Fruit fly (Drosophila melanogaster) whole organism, adult: ENCODE data around the gene CG43051.

ENCODE experiments used
- CG12768 ChIP-seq: fragments of 200-800 bp; sonication (Bioruptor generic); optimal IDR thresholded peaks from 2 replicates; lab custom pipeline; 2017; ENCODE audit warnings: missing biosample characterization, missing genetic modification characterization, mild to moderate bottlenecking, moderate library complexity, missing genetic modification reagents
- CG14711 ChIP-seq: fragments of 200-800 bp; sonication (Bioruptor generic); optimal IDR thresholded peaks from 2 replicates; lab custom pipeline; 2018; ENCODE audit warnings: missing biosample characterization, mild to moderate bottlenecking, missing genetic modification characterization, moderate library complexity
- CG1620 ChIP-seq: fragments of 200-800 bp; sonication (Bioruptor generic); optimal IDR thresholded peaks from 2 replicates; lab custom pipeline; 2016; ENCODE audit warnings: missing biosample characterization, missing genetic modification characterization
- CG5204 ChIP-seq: fragments of 200-800 bp; sonication (Bioruptor generic); optimal IDR thresholded peaks from 2 replicates; lab custom pipeline; 2016; ENCODE audit warnings: missing biosample characterization, missing genetic modification characterization
- CG7045 ChIP-seq: fragments of 200-800 bp; sonication (Bioruptor generic); optimal IDR thresholded peaks from 2 replicates; lab custom pipeline; 2017; ENCODE audit warnings: missing biosample characterization, mild to moderate bottlenecking, missing genetic modification characterization
- CG7101 ChIP-seq: fragments of 200-800 bp; sonication (Bioruptor generic); optimal IDR thresholded peaks from 2 replicates; lab custom pipeline; 2018; ENCODE audit warnings: missing biosample characterization, mild to moderate bottlenecking, missing genetic modification characterization, moderate library complexity
- Clk ChIP-seq: fragments of 200-800 bp; sonication (Bioruptor generic); optimal IDR thresholded peaks from 2 replicates; lab custom pipeline; 2017; ENCODE audit warnings: missing biosample characterization, missing genetic modification characterization
- Crg-1 ChIP-seq: fragments of 200-800 bp; sonication (Bioruptor generic); optimal IDR thresholded peaks from 2 replicates; lab custom pipeline; 2016; ENCODE audit warnings: missing biosample characterization, missing genetic modification characterization
- Hr96 ChIP-seq: fragments of 200-800 bp; sonication (Bioruptor generic); optimal IDR thresholded peaks from 2 replicates; lab custom pipeline; 2016; ENCODE audit warnings: missing biosample characterization, missing genetic modification characterization
- Mnt ChIP-seq: fragments of 200-800 bp; sonication (Bioruptor generic); optimal IDR thresholded peaks from 2 replicates; lab custom pipeline; 2016; ENCODE audit warnings: missing biosample characterization, mild to moderate bottlenecking, missing genetic modification characterization
- cnc ChIP-seq, 2 experiments: fragments of >200 bp; optimal IDR thresholded peaks; 2 replicates each; lab custom pipeline; 2017
- kay ChIP-seq: fragments of 200-800 bp; sonication (Bioruptor generic); peaks from one replicate; lab custom pipeline; 2016; ENCODE audit warnings: missing biosample characterization, missing genetic modification characterization, borderline replicate concordance
- pad ChIP-seq: fragments of 200-800 bp; sonication (Bioruptor generic); optimal IDR thresholded peaks from 3 replicates; lab custom pipeline; 2017; ENCODE audit warnings: missing biosample characterization, missing genetic modification characterization, mild to moderate bottlenecking, moderate library complexity, missing genetic modification reagents

- TF ChIP-seq CG5204 (GFP tag; lab: Kevin White, UChicago) (no peak), CG14711 (no peak), cnc (optimal IDR thresholded peaks at IDR 0.05; lab: Kevin White, UChicago) (no peak), kay (GFP tag; lab: Kevin White, UChicago) (no peak), Clk (GFP tag; lab: Kevin White, UChicago) (no peak), Hr96 (GFP tag; lab: Kevin White, UChicago) (no peak), CG7045 (GFP tag; lab: Kevin White, UChicago) (no peak), CG7101 (no peak), Crg-1 (GFP tag; lab: Kevin White, UChicago) (no peak), CG12768 (GFP tag; lab: Kevin White, UChicago) (no peak), CG1620 (GFP tag; lab: Kevin White, UChicago) (no peak), pad (no peak), Mnt (GFP tag; lab: Kevin White, UChicago) (no peak)
Observed at dm6 chr2L:12508678-12509077, 939 bp downstream of the CG43051 start.
